Worm (Caenorhabditis elegans): ENCODE results near the gene clec-9.

The clec-9 gene

DNA sequence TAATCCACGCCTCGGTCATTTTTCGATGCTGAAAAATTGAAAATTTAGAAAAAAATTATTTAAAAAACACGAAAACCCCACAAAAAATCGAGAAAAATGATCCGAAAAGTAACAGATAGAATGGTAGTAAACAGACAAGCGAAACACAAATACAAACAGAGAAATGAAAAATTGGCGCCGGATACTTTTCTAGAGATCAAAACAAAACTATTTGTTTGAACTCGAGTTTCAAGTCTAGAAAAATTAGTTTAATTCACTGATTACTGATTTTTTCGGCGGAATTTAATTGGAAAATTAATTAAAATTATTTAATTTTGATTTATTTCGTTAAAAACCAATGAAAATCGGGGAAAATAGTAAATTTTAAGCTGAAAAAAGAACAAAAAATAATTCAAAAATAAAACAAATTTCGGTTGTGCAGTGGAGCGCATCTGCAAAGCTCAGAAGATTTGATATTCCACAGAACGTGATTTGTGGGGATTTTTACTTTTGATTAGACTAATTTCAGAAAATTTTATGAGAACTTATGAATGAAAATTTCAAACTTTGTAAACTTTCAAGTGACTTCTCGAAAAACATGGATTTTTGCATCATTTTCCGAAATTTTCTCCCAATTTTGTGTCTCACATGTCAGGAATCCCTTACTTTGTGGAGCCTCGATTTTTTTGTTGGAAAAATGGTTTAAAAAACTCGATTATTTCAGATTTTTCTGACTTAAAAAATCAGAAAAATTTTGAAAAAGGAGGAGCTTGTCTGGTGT, 40.0 kb upstream of the clec-9 start, which contains the start of gene gyg-2:
Gene gyg-2 (minus strand): TSS at position 28 of the 760 bp plus-strand sequence.
- TF ChIP-seq ceh-48 (tag; optimal IDR thresholded peaks at IDR 0.05) (no peak), ceh-22 (tag; optimal IDR thresholded peaks at IDR 0.05) (no peak), ceh-45 (GFP tag; IDR thresholded peaks at IDR 0.05) (no peak), ceh-24 (tag; optimal IDR thresholded peaks at IDR 0.05) (no peak), tbx-7 (tag; optimal IDR thresholded peaks at IDR 0.05) (peak; percentile 64), unc-86 (tag; optimal IDR thresholded peaks at IDR 0.05) (no peak), K09A11.1 (tag; optimal IDR thresholded peaks at IDR 0.05; ENCODE audit: insufficient read depth) (no peak), hlh-6 (tag; optimal IDR thresholded peaks at IDR 0.05) (no peak), ceh-19 (GFP tag; optimal IDR thresholded peaks at IDR 0.05) (no peak), Y22D7AL.16 (tag; optimal IDR thresholded peaks at IDR 0.05) (no peak), ref-2 (tag; optimal IDR thresholded peaks at IDR 0.05) (no peak), ama-1 (optimal IDR thresholded peaks at IDR 0.05) (no peak), tbx-2 (tag; optimal IDR thresholded peaks at IDR 0.05) (peak; percentile 13), sdc-2 (tag; optimal IDR thresholded peaks at IDR 0.05) (no peak), pha-2 (tag; optimal IDR thresholded peaks at IDR 0.05) (no peak), mec-3 (tag; optimal IDR thresholded peaks at IDR 0.05; ENCODE audit: borderline replicate concordance) (no peak), sox-4 (tag; optimal IDR thresholded peaks at IDR 0.05) (no peak), dmd-4 (tag; optimal IDR thresholded peaks at IDR 0.05; ENCODE audit: borderline replicate concordance) (no peak), syd-9 (tag; optimal IDR thresholded peaks at IDR 0.05) (no peak), ahr-1 (tag; optimal IDR thresholded peaks at IDR 0.05) (no peak), ceh-30 (tag; optimal IDR thresholded peaks at IDR 0.05) (no peak), K02D7.2 (tag; optimal IDR thresholded peaks at IDR 0.05) (no peak), nhr-11 (tag; optimal IDR thresholded peaks at IDR 0.05) (no peak), hlh-13 (GFP tag; optimal IDR thresholded peaks at IDR 0.05) (no peak), pha-4 (tag; optimal IDR thresholded peaks at IDR 0.05) (no peak), ceh-2 (tag; optimal IDR thresholded peaks at IDR 0.05) (peak; percentile 33), ceh-14 (tag; optimal IDR thresholded peaks at IDR 0.05) (peak; percentile 7), fax-1 (tag; optimal IDR thresholded peaks at IDR 0.05) (no peak), hlh-15 (tag; optimal IDR thresholded peaks at IDR 0.05) (no peak), ceh-34 (tag; optimal IDR thresholded peaks at IDR 0.05) (no peak), nhr-232 (tag; optimal IDR thresholded peaks at IDR 0.05) (no peak), ceh-9 (tag; optimal IDR thresholded peaks at IDR 0.05) (no peak), pat-9 (tag; optimal IDR thresholded peaks at IDR 0.05) (no peak), ceh-6 (GFP tag; optimal IDR thresholded peaks at IDR 0.05) (no peak), C08G9.2 (tag; optimal IDR thresholded peaks at IDR 0.05) (peak; percentile 17), eyg-1 (tag; optimal IDR thresholded peaks at IDR 0.05) (no peak), unc-42 (tag; optimal IDR thresholded peaks at IDR 0.05) (no peak), pqm-1 (tag; optimal IDR thresholded peaks at IDR 0.05) (no peak), che-1 (tag; optimal IDR thresholded peaks at IDR 0.05) (no peak), madf-2 (tag; optimal IDR thresholded peaks at IDR 0.05) (no peak), pros-1 (tag; optimal IDR thresholded peaks at IDR 0.05) (no peak), elt-4 (tag; optimal IDR thresholded peaks at IDR 0.05) (no peak), ttx-3 (tag; optimal IDR thresholded peaks at IDR 0.05) (no peak), ztf-16 (tag; optimal IDR thresholded peaks at IDR 0.05) (no peak), F13H6.1 (tag; optimal IDR thresholded peaks at IDR 0.05) (no peak), pag-3 (tag; optimal IDR thresholded peaks at IDR 0.05; ENCODE audit: borderline replicate concordance) (no peak), nfya-1 (tag; optimal IDR thresholded peaks at IDR 0.05) (no peak), C38D4.7 (GFP tag; optimal IDR thresholded peaks at IDR 0.05) (no peak), elt-2 (tag; optimal IDR thresholded peaks at IDR 0.05) (peak; percentile 24), lim-6 (tag; optimal IDR thresholded peaks at IDR 0.05) (no peak), hlh-30 (tag; optimal IDR thresholded peaks at IDR 0.05; ENCODE audit: insufficient read depth) (no peak), dve-1 (tag; optimal IDR thresholded peaks at IDR 0.05) (no peak)
